Worm (Caenorhabditis elegans) whole organism, midembryonic: Measurements from ENCODE around the gene F53B3.6.

ENCODE experiments used
- flt-1 ChIP-seq: fragments of 200-800 bp; sonication (Bioruptor generic); IDR thresholded peaks from 2 replicates; pipeline ENCODE4 v1.3.6; 2022; ENCODE audit warnings: missing genetic modification characterization, missing compliant biosample characterization
- ref-1 ChIP-seq: fragments of 200-800 bp; sonication (Bioruptor generic); conservative IDR thresholded peaks from 2 replicates; pipeline ENCODE4 v1.3.6; 2022; ENCODE audit warnings: missing genetic modification reagents, missing genetic modification characterization, missing compliant biosample characterization
- tab-1 ChIP-seq: fragments of 200-800 bp; sonication (Bioruptor generic); IDR thresholded peaks from 2 replicates; pipeline ENCODE4 v1.3.6; 2022; ENCODE audit warnings: missing genetic modification characterization, missing compliant biosample characterization

ce11 chrX:2877433-2877832 is 13.4 kb downstream of the F53B3.6 start:
- TF ChIP-seq tab-1: no peak
- TF ChIP-seq ref-1 (GFP tag; lab: Robert Waterston, UW): no peak
- TF ChIP-seq flt-1 (GFP tag; lab: Robert Waterston, UW): no peak
